Worm (Caenorhabditis elegans) whole organism, young adult: Measurements from ENCODE around the gene nkcc-1.

ENCODE experiments used
- F37B4.10 ChIP-seq: fragments of 200-800 bp; sonication (Bioruptor generic); IDR thresholded peaks from 2 replicates; pipeline ENCODE4 v1.3.6; 2022; ENCODE audit warnings: missing genetic modification characterization, missing compliant biosample characterization
- bed-1 ChIP-seq: fragments of 200-800 bp; sonication (Bioruptor generic); IDR thresholded peaks from 2 replicates; pipeline ENCODE4 v1.3.6; 2022; ENCODE audit warnings: missing genetic modification reagents, missing genetic modification characterization, missing compliant biosample characterization
- ceh-79 ChIP-seq: sonication (generic microtip); optimal IDR thresholded peaks from 2 replicates; lab custom pipeline; 2017; ENCODE audit warnings: mild to moderate bottlenecking, missing genetic modification characterization, missing compliant biosample characterization
- dox-1 ChIP-seq: fragments of 200-800 bp; sonication (Bioruptor generic); IDR thresholded peaks from 2 replicates; pipeline ENCODE4 v1.3.6; 2022; ENCODE audit warnings: missing genetic modification reagents, missing genetic modification characterization, missing compliant biosample characterization
- lin-54 ChIP-seq: fragments of 200-800 bp; sonication (Bioruptor generic); optimal IDR thresholded peaks from 2 replicates; lab custom pipeline; 2018; ENCODE audit warnings: mild to moderate bottlenecking, missing genetic modification characterization, missing compliant biosample characterization
- nfya-1 ChIP-seq: sonication (generic microtip); optimal IDR thresholded peaks from 2 replicates; lab custom pipeline; 2017; ENCODE audit warnings: antibody characterized with exemption, missing compliant biosample characterization, missing genetic modification characterization, borderline replicate concordance; ENCODE audit not compliant: insufficient read depth
- nfya-2 ChIP-seq: fragments of 200-800 bp; sonication (Bioruptor generic); IDR thresholded peaks from 2 replicates; pipeline ENCODE4 v1.3.6; 2022; ENCODE audit warnings: missing genetic modification reagents, missing genetic modification characterization, missing compliant biosample characterization
- nhr-27 ChIP-seq: fragments of 200-800 bp; sonication (Bioruptor generic); optimal IDR thresholded peaks from 2 replicates; lab custom pipeline; 2018; ENCODE audit warnings: mild to moderate bottlenecking, missing genetic modification characterization, moderate library complexity, missing compliant biosample characterization
- repo-1 ChIP-seq: sonication (generic microtip); optimal IDR thresholded peaks from 2 replicates; lab custom pipeline; 2017; ENCODE audit warnings: mild to moderate bottlenecking, missing genetic modification characterization, missing compliant biosample characterization
- sptf-2 ChIP-seq: fragments of 200-800 bp; sonication (Bioruptor generic); optimal IDR thresholded peaks from 2 replicates; lab custom pipeline; 2018; ENCODE audit warnings: mild to moderate bottlenecking, missing genetic modification characterization, missing compliant biosample characterization
- tbp1 ChIP-seq: fragments of 200-800 bp; sonication (Bioruptor generic); optimal IDR thresholded peaks from 2 replicates; lab custom pipeline; 2018; ENCODE audit warnings: mild to moderate bottlenecking, missing genetic modification characterization, missing compliant biosample characterization

- TF ChIP-seq ceh-79 (tag; lab: Kevin White, UChicago) (no peak), sptf-2 (no peak), nfya-1 (tag; lab: Kevin White, UChicago) (no peak), repo-1 (tag; lab: Kevin White, UChicago) (no peak), dox-1 (GFP tag; lab: Robert Waterston, UW) (no peak), F37B4.10 (no peak), lin-54 (GFP tag; lab: Kevin White, UChicago) (no peak), nfya-2 (GFP tag; lab: Robert Waterston, UW) (no peak), nhr-27 (no peak), bed-1 (no peak), tbp1 (no peak)
Observed at ce11 chrIV:14172181-14172580, 48.3 kb upstream of the nkcc-1 start, which contains the start of gene R05A10.4.
